Worm (Caenorhabditis elegans): ENCODE results near the gene T23F2.4.

T23F2.4 gene

DNA sequence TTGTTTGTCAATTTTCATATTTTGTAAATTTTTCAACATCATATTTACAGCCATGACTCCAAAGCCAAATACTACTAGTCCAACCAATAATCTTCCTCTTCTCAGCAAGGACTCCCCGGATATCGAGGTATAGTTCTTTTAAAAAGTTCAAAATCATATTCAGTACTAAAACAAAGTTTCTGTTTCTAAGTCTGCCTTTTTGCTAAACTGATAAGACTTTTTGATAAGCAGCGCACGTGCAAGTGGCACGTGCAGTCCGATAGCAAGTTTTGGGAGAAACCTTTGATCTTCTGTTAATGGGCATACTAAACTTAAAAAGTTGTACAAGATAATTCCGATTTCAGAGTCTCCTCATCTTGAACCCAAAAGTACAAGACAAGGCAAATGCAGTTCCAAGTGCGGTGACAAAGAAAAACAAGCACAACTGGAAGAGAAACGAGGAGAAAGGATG, 47.0 kb downstream of the T23F2.4 start, which contains the start of gene dpyd-1:
dpyd-1 (plus strand) TSS at position 51 of the 451 bp plus-strand sequence.
- no peak for TF ChIP-seq cebp-2 (GFP tag; IDR thresholded peaks at IDR 0.05)
- no peak for TF ChIP-seq unc-62 (GFP tag; optimal IDR thresholded peaks at IDR 0.05)
- no peak for TF ChIP-seq nfyb-1 (GFP tag; IDR thresholded peaks at IDR 0.05)
- no peak for TF ChIP-seq madf-10 (tag; optimal IDR thresholded peaks at IDR 0.05)
- TF ChIP-seq cebp-1 (GFP tag; IDR thresholded peaks at IDR 0.05), result no peak
- peak; percentile 0 for TF ChIP-seq cebp-1 (tag; optimal IDR thresholded peaks at IDR 0.05)

DNA sequence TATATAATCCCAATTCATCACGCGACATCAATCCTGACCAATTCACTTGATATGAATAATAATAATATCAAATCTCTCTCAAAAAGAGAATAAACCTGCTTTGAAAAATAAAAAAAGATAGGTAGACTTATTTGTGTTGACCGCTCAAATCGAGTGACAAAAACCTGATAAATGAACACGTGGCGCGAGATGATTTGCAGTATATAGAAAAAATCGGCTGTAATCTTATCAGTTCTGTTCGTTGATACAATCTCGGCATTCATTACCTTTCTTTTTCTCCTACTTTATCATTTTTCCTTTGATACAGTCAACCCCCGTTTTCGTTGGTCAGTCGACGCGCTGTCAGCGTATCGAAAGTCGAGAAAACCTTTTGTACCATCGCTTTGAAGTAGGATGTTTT, 47.6 kb downstream of the T23F2.4 start:
- TF ChIP-seq ztf-26 (tag; optimal IDR thresholded peaks at IDR 0.05), result peak; percentile 40
- TF ChIP-seq let-607 (tag; optimal IDR thresholded peaks at IDR 0.05), result peak; percentile 47 to 91
- TF ChIP-seq F10E7.11 (tag; optimal IDR thresholded peaks at IDR 0.05), result no peak
- no peak for TF ChIP-seq lir-1 (GFP tag; conservative IDR thresholded peaks at IDR 0.05)
- TF ChIP-seq tbp1 (GFP tag; optimal IDR thresholded peaks at IDR 0.05), result peak; percentile 9
- TF ChIP-seq madf-10 (tag; optimal IDR thresholded peaks at IDR 0.05), result peak; percentile 3
- peak; percentile 52 for TF ChIP-seq lin-40 (tag; optimal IDR thresholded peaks at IDR 0.05)
- peak; percentile 18; the same call in 1 of the 2 replicates for TF ChIP-seq mcd-1 (GFP tag; IDR thresholded peaks at IDR 0.05)
- peak; percentile 76 for TF ChIP-seq nhr-80 (tag; optimal IDR thresholded peaks at IDR 0.05)
- no peak for TF ChIP-seq Y67H2A.10 (GFP tag; conservative IDR thresholded peaks at IDR 0.05)

ce11 chrX:5466149-5466548, 48.7 kb downstream of the T23F2.4 start:
- TF ChIP-seq attf-6 (GFP tag; IDR thresholded peaks at IDR 0.05), result no peak
- TF ChIP-seq F39B2.1 (GFP tag; IDR thresholded peaks at IDR 0.05), result 0 out of 2 replicates have a peak, but pooled peaks have one; percentile 28

DNA sequence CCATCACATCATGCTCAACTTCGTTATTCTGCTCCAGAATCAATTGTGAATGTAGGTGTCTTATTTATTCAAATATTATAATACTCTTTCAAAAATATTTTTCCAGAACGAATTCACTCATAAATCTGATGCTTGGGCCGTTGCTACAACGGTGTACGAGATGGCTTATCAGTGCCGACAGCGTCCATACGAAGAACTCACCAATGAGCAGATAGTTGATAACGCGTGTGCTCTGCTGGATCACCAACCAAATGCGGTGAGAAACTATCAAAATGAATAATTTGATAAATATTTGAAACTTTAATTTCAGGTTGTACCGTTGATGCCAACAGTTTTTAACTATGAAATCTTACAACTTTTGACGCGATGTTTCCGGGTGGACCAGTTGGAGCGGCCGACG, 49.3 kb downstream of the T23F2.4 start:
- peak; percentile 42 for TF ChIP-seq nhr-80 (tag; optimal IDR thresholded peaks at IDR 0.05)
- no peak for TF ChIP-seq ceh-79 (tag; optimal IDR thresholded peaks at IDR 0.05)
